Fruit fly (Drosophila melanogaster): ENCODE measurements around the gene CG31609.

dm6 chr2L:9120475-9121309, 23.3 kb downstream of the CG31609 start:
- TF ChIP-seq CG33017 (tag; optimal IDR thresholded peaks at IDR 0.05) (no peak), Clk (GFP tag; optimal IDR thresholded peaks at IDR 0.05) (no peak), kay (GFP tag; ENCODE audit: borderline replicate concordance) (no peak), CG14711 (tag; optimal IDR thresholded peaks at IDR 0.05) (no peak), cnc (optimal IDR thresholded peaks at IDR 0.05) (no peak)

All from whole organism, adult.